Fruit fly (Drosophila melanogaster) whole organism, embryonic: ENCODE results near the gene ATPsynC.

ENCODE experiments used
- ATbp ChIP-seq: fragments of 200-800 bp; sonication (Bioruptor generic); optimal IDR thresholded peaks from 2 replicates; lab custom pipeline; 2017; ENCODE audit warnings: missing biosample characterization, mild to moderate bottlenecking, missing genetic modification characterization, missing genetic modification reagents
- BtbVII ChIP-seq: fragments of 200-800 bp; sonication (Bioruptor generic); optimal IDR thresholded peaks from 3 replicates; lab custom pipeline; 2017; ENCODE audit warnings: missing biosample characterization, mild to moderate bottlenecking, missing genetic modification characterization
- CG10543 ChIP-seq: fragments of 200-800 bp; sonication (Bioruptor generic); optimal IDR thresholded peaks from 3 replicates; lab custom pipeline; 2017; ENCODE audit warnings: missing biosample characterization, mild to moderate bottlenecking, missing genetic modification characterization, moderate library complexity
- CG12155 ChIP-seq: fragments of 200-800 bp; sonication (Bioruptor generic); optimal IDR thresholded peaks from 3 replicates; lab custom pipeline; 2016; ENCODE audit warnings: missing biosample characterization, missing genetic modification characterization
- CG12659 ChIP-seq: fragments of 200-800 bp; sonication (Bioruptor generic); optimal IDR thresholded peaks from 3 replicates; lab custom pipeline; 2017; ENCODE audit warnings: mild to moderate bottlenecking, missing biosample characterization, missing genetic modification reagents, missing genetic modification characterization
- CG12942 ChIP-seq: fragments of 200-800 bp; sonication (Bioruptor generic); optimal IDR thresholded peaks from 3 replicates; lab custom pipeline; 2016; ENCODE audit warnings: missing biosample characterization, missing genetic modification characterization
- CG15479 ChIP-seq: fragments of 200-800 bp; sonication (Bioruptor generic); optimal IDR thresholded peaks from 3 replicates; lab custom pipeline; 2019; ENCODE audit warnings: missing biosample characterization, mild to moderate bottlenecking, missing genetic modification characterization, moderate library complexity
- CG16815 ChIP-seq: fragments of 200-800 bp; sonication (Bioruptor generic); optimal IDR thresholded peaks from 3 replicates; lab custom pipeline; 2017; ENCODE audit warnings: missing biosample characterization, mild to moderate bottlenecking, missing genetic modification characterization
- CG1832 ChIP-seq: fragments of 200-800 bp; sonication (Bioruptor generic); optimal IDR thresholded peaks from 2 replicates; lab custom pipeline; 2017; ENCODE audit warnings: missing biosample characterization, mild to moderate bottlenecking, missing genetic modification characterization, inconsistent platforms
- CG32772 ChIP-seq: fragments of 200-800 bp; sonication (Bioruptor generic); IDR thresholded peaks from 2 replicates; pipeline ENCODE4 v1.3.6; 2022; ENCODE audit warnings: missing biosample characterization, missing genetic modification characterization
- CG34422 ChIP-seq: fragments of 200-800 bp; sonication (Bioruptor generic); IDR thresholded peaks from 3 replicates; pipeline ENCODE4 v1.3.6; 2022; ENCODE audit warnings: missing biosample characterization, missing genetic modification characterization
- CG4328 ChIP-seq: fragments of 200-800 bp; sonication (Bioruptor generic); optimal IDR thresholded peaks from 3 replicates; lab custom pipeline; 2017; ENCODE audit warnings: missing biosample characterization, missing genetic modification reagents, missing genetic modification characterization
- CG4707 ChIP-seq: fragments of 200-800 bp; sonication (Bioruptor generic); optimal IDR thresholded peaks from 2 replicates; lab custom pipeline; 2018; ENCODE audit warnings: missing biosample characterization, mild to moderate bottlenecking, missing genetic modification characterization, moderate library complexity
- CG5245 ChIP-seq: fragments of 200-800 bp; sonication (Bioruptor generic); optimal IDR thresholded peaks from 3 replicates; lab custom pipeline; 2016; ENCODE audit warnings: missing biosample characterization, missing genetic modification characterization
- CG6765 ChIP-seq: fragments of 200-800 bp; sonication (Bioruptor generic); optimal IDR thresholded peaks from 3 replicates; lab custom pipeline; 2017; ENCODE audit warnings: missing biosample characterization, mild to moderate bottlenecking, missing genetic modification characterization
- CG7987 ChIP-seq: fragments of 200-800 bp; sonication (Bioruptor generic); optimal IDR thresholded peaks from 2 replicates; lab custom pipeline; 2018; ENCODE audit warnings: missing biosample characterization, mild to moderate bottlenecking, missing genetic modification characterization, moderate library complexity
- CG8924 ChIP-seq: fragments of 200-800 bp; optimal IDR thresholded peaks from 3 replicates; lab custom pipeline; 2019; ENCODE audit warnings: missing biosample characterization, mild to moderate bottlenecking, missing genetic modification characterization, moderate library complexity
- D ChIP-seq, 2 experiments: fragments of 200-800 bp in 1 of 2; fragments of >200 bp in 1 of 2; sonication (Bioruptor generic) in 1 of 2; optimal IDR thresholded peaks; 2 replicates in 1 of 2; 3 replicates in 1 of 2; lab custom pipeline; 2017; ENCODE audit warnings: mild to moderate bottlenecking in 1 of 2, missing biosample characterization in 1 of 2, missing genetic modification characterization in 1 of 2, missing genetic modification reagents in 1 of 2
- Dll ChIP-seq: fragments of 200-800 bp; sonication (Bioruptor generic); IDR thresholded peaks from 4 replicates; pipeline ENCODE4 v1.3.6; 2022; ENCODE audit warnings: missing biosample characterization, missing genetic modification characterization; ENCODE audit not compliant: partially characterized antibody
- Fer1 ChIP-seq: fragments of 200-800 bp; sonication (Bioruptor generic); optimal IDR thresholded peaks from 2 replicates; lab custom pipeline; 2017; ENCODE audit warnings: missing biosample characterization, mild to moderate bottlenecking, missing genetic modification characterization
- HLH54F ChIP-seq: fragments of 200-800 bp; sonication (Bioruptor generic); optimal IDR thresholded peaks from 3 replicates; lab custom pipeline; 2016; ENCODE audit warnings: missing biosample characterization, missing genetic modification characterization
- HLHmδ ChIP-seq: fragments of 200-800 bp; sonication (Bioruptor generic); optimal IDR thresholded peaks from 2 replicates; lab custom pipeline; 2018; ENCODE audit warnings: missing biosample characterization, mild to moderate bottlenecking, missing genetic modification characterization, moderate library complexity
- HmgD ChIP-seq: fragments of 200-800 bp; sonication (Bioruptor generic); optimal IDR thresholded peaks from 3 replicates; lab custom pipeline; 2016; ENCODE audit warnings: missing biosample characterization, missing genetic modification characterization
- Med ChIP-seq: fragments of 200-800 bp; sonication (Bioruptor generic); peaks from one replicate; lab custom pipeline; 2016; ENCODE audit warnings: missing biosample characterization, missing genetic modification characterization, mild to moderate bottlenecking, inconsistent platforms, moderate library complexity
- Nf-YB ChIP-seq: fragments of 200-800 bp; sonication (Bioruptor generic); optimal IDR thresholded peaks from 3 replicates; lab custom pipeline; 2019; ENCODE audit warnings: missing biosample characterization, mild to moderate bottlenecking, missing genetic modification characterization, moderate library complexity
- Nf-YC ChIP-seq: fragments of 200-800 bp; optimal IDR thresholded peaks from 3 replicates; lab custom pipeline; 2019; ENCODE audit warnings: missing biosample characterization, mild to moderate bottlenecking, missing genetic modification characterization, moderate library complexity
- Spps ChIP-seq: fragments of 200-800 bp; sonication (Bioruptor generic); optimal IDR thresholded peaks from 2 replicates; lab custom pipeline; 2018; ENCODE audit warnings: missing biosample characterization, mild to moderate bottlenecking, missing genetic modification characterization
- Vsx1 ChIP-seq: fragments of 200-800 bp; sonication (Bioruptor generic); optimal IDR thresholded peaks from 2 replicates; lab custom pipeline; 2017; ENCODE audit warnings: missing biosample characterization, mild to moderate bottlenecking, missing genetic modification characterization, missing genetic modification reagents
- ase ChIP-seq: fragments of 200-800 bp; sonication (Bioruptor generic); IDR thresholded peaks from 3 replicates; pipeline ENCODE4 v1.3.6; 2022; ENCODE audit warnings: missing biosample characterization, missing genetic modification characterization
- bsh ChIP-seq, 2 experiments: fragments of 200-800 bp; sonication (Bioruptor generic); optimal IDR thresholded peaks; 2 replicates each; lab custom pipeline; 2017 to 2018; ENCODE audit warnings: mild to moderate bottlenecking in 2 of 2, missing biosample characterization in 2 of 2, missing genetic modification characterization in 2 of 2, moderate library complexity in 1 of 2
- cad ChIP-seq: fragments of >200 bp; optimal IDR thresholded peaks from 2 replicates; lab custom pipeline; 2017; ENCODE audit warnings: missing biosample characterization, missing genetic modification characterization
- cg ChIP-seq: fragments of 200-800 bp; sonication (Bioruptor generic); optimal IDR thresholded peaks from 3 replicates; lab custom pipeline; 2019; ENCODE audit warnings: missing biosample characterization, mild to moderate bottlenecking, missing genetic modification characterization, moderate library complexity
- corto ChIP-seq: fragments of 200-800 bp; sonication (Bioruptor generic); optimal IDR thresholded peaks from 2 replicates; lab custom pipeline; 2016; ENCODE audit warnings: missing biosample characterization, mild to moderate bottlenecking, missing genetic modification characterization, moderate library complexity
- fd96Cb ChIP-seq: fragments of 200-800 bp; sonication (Bioruptor generic); optimal IDR thresholded peaks from 2 replicates; lab custom pipeline; 2018; ENCODE audit warnings: missing biosample characterization, mild to moderate bottlenecking, missing genetic modification characterization, moderate library complexity
- fru ChIP-seq: fragments of >200 bp; optimal IDR thresholded peaks from 2 replicates; lab custom pipeline; 2017
- ftz-f1 ChIP-seq: fragments of 200-800 bp; sonication (Bioruptor generic); optimal IDR thresholded peaks from 2 replicates; lab custom pipeline; 2016; ENCODE audit warnings: missing biosample characterization, missing genetic modification characterization
- gce ChIP-seq: fragments of 200-800 bp; sonication (Bioruptor generic); IDR thresholded peaks from 3 replicates; pipeline ENCODE4 v1.3.6; 2022; ENCODE audit warnings: missing biosample characterization, missing genetic modification characterization
- ind ChIP-seq: fragments of 200-800 bp; sonication (Bioruptor generic); optimal IDR thresholded peaks from 3 replicates; lab custom pipeline; 2016; ENCODE audit warnings: missing biosample characterization, missing genetic modification characterization
- nau ChIP-seq: fragments of 200-800 bp; sonication (Bioruptor generic); optimal IDR thresholded peaks from 3 replicates; lab custom pipeline; 2017; ENCODE audit warnings: missing biosample characterization, mild to moderate bottlenecking, missing genetic modification characterization, missing genetic modification reagents
- nerfin-2 ChIP-seq: fragments of 200-800 bp; sonication (Bioruptor generic); IDR thresholded peaks from 2 replicates; pipeline ENCODE4 v1.3.6; 2022; ENCODE audit warnings: missing biosample characterization, missing genetic modification characterization; ENCODE audit not compliant: partially characterized antibody
- odd ChIP-seq: fragments of 200-800 bp; sonication (Bioruptor generic); optimal IDR thresholded peaks from 2 replicates; lab custom pipeline; 2017; ENCODE audit warnings: missing biosample characterization, mild to moderate bottlenecking, missing genetic modification characterization
- org-1 ChIP-seq: fragments of 200-800 bp; sonication (Bioruptor generic); optimal IDR thresholded peaks from 2 replicates; lab custom pipeline; 2017; ENCODE audit warnings: missing biosample characterization, missing genetic modification characterization
- sens ChIP-seq: fragments of 200-800 bp; sonication (Bioruptor generic); peaks from one replicate; lab custom pipeline; 2016; ENCODE audit warnings: missing biosample characterization, missing genetic modification characterization
- slbo ChIP-seq: fragments of 200-800 bp; sonication (Bioruptor generic); IDR thresholded peaks from 2 replicates; pipeline ENCODE4 v1.3.6; 2022; ENCODE audit warnings: missing biosample characterization, missing genetic modification characterization
- sqz ChIP-seq: fragments of 200-800 bp; sonication (Bioruptor generic); optimal IDR thresholded peaks from 3 replicates; lab custom pipeline; 2018; ENCODE audit warnings: missing biosample characterization, mild to moderate bottlenecking, missing genetic modification characterization
- sug ChIP-seq: fragments of 200-800 bp; optimal IDR thresholded peaks from 2 replicates; lab custom pipeline; 2019; ENCODE audit warnings: missing biosample characterization, mild to moderate bottlenecking, missing genetic modification characterization, moderate library complexity
- usp ChIP-seq: fragments of >200 bp; optimal IDR thresholded peaks from 2 replicates; lab custom pipeline; 2017; ENCODE audit warnings: missing biosample characterization, missing genetic modification characterization
- wek ChIP-seq: fragments of 200-800 bp; sonication (Bioruptor generic); optimal IDR thresholded peaks from 3 replicates; lab custom pipeline; 2018; ENCODE audit warnings: missing biosample characterization, mild to moderate bottlenecking, missing genetic modification characterization, moderate library complexity
- zf30C ChIP-seq: fragments of 200-800 bp; sonication (Bioruptor generic); optimal IDR thresholded peaks from 3 replicates; lab custom pipeline; 2018; ENCODE audit warnings: missing biosample characterization, mild to moderate bottlenecking, missing genetic modification characterization

ATPsynC gene

DNA sequence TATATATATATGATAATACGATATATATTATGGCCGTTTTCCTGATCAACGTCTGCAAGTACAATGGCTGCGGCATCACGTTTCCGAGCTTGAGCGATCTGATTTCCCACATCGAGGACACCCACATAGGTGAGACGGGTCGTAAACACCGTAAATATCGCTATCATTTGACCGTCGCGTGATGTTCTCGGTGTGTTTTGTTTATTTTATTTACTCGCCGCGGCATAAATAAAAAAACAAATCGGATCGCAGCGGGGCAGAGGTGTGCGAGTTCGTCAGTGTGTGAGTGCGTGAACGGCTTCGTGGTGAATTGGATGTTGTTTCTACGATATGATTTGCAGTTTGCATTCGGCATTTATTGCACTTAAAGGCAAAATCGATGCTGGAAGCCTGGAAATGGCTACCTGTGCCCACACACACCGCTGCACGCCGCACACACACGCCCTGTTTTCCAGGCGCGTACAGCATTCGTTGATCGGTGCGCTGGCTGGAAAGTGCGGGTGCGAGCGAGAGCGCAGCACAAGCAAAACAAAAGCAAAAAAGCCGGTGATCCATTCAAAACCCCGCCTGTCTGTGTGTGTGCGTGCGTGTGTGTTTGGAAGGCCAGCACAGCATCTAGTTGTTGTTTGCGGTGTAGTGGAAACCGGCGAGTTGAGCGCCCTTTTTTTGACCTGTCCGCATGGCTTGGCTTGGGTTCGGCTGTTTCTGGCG, 2.1 kb upstream of the ATPsynC start (continued):
- TF ChIP-seq wek (GFP tag; lab: Kevin White, UChicago) (peak; percentile 20), bsh (GFP tag; optimal IDR thresholded peaks at IDR 0.05; lab: Kevin White, UChicago) (peak in 1 of 2 experiments; percentile 82), CG16815 (GFP tag; lab: Kevin White, UChicago) (no peak), sug (tag; lab: Kevin White, UChicago) (peak; percentile 5), ind (GFP tag; lab: Kevin White, UChicago) (no peak), HmgD (GFP tag; lab: Kevin White, UChicago) (no peak), CG12155 (GFP tag; lab: Kevin White, UChicago) (peak; percentile 88), CG34422 (GFP tag; lab: Robert Waterston, UW) (no peak), HLH54F (GFP tag; lab: Kevin White, UChicago) (no peak), CG10543 (GFP tag; lab: Kevin White, UChicago) (peak; percentile 63), nerfin-2 (GFP tag; lab: Robert Waterston, UW) (no peak), sqz (GFP tag; lab: Kevin White, UChicago) (peak; percentile 65), CG32772 (GFP tag; lab: Robert Waterston, UW) (no peak), D (optimal IDR thresholded peaks at IDR 0.05; lab: Kevin White, UChicago) (peak; percentile 80), D (GFP tag; optimal IDR thresholded peaks at IDR 0.05; lab: Kevin White, UChicago) (no peak), CG7987 (GFP tag; lab: Kevin White, UChicago) (peak; percentile 89), org-1 (GFP tag; lab: Kevin White, UChicago) (no peak), Fer1 (GFP tag; lab: Kevin White, UChicago) (peak; percentile 31), sens (GFP tag; lab: Kevin White, UChicago) (peak; percentile 77), Spps (tag; lab: Kevin White, UChicago) (no peak), CG5245 (GFP tag; lab: Kevin White, UChicago) (no peak), Nf-YB (GFP tag; lab: Kevin White, UChicago) (peak; percentile 32), ase (GFP tag; lab: Robert Waterston, UW) (no peak), Dll (GFP tag; lab: Robert Waterston, UW) (no peak), gce (no peak), HLHmδ (GFP tag; lab: Kevin White, UChicago) (no peak), CG4707 (GFP tag; lab: Kevin White, UChicago) (no peak), Vsx1 (peak; percentile 14), cg (GFP tag; lab: Kevin White, UChicago) (peak; percentile 95), Nf-YC (tag; lab: Kevin White, UChicago) (peak; percentile 3), nau (GFP tag; lab: Kevin White, UChicago) (no peak), slbo (GFP tag; lab: Robert Waterston, UW) (no peak), CG12942 (GFP tag; lab: Kevin White, UChicago) (no peak), ATbp (GFP tag; lab: Kevin White, UChicago) (no peak), CG1832 (GFP tag; lab: Kevin White, UChicago) (peak; percentile 85), ftz-f1 (GFP tag; lab: Kevin White, UChicago) (peak; percentile 38), usp (no peak), CG6765 (no peak), CG15479 (GFP tag; lab: Kevin White, UChicago) (peak; percentile 43), cad (GFP tag; lab: Kevin White, UChicago) (peak; percentile 65), CG4328 (GFP tag; lab: Kevin White, UChicago) (peak; percentile 39), CG8924 (tag; lab: Kevin White, UChicago) (peak; percentile 43), fru (peak; percentile 17), zf30C (GFP tag; lab: Kevin White, UChicago) (peak; percentile 83), BtbVII (GFP tag; lab: Kevin White, UChicago) (peak; percentile 8), CG12659 (GFP tag; lab: Kevin White, UChicago) (peak; percentile 20), odd (GFP tag; lab: Kevin White, UChicago) (peak; percentile 3), Med (peak; percentile 48), fd96Cb (tag; lab: Kevin White, UChicago) (no peak), corto (GFP tag; lab: Kevin White, UChicago) (peak; percentile 38)
